Fruit fly (Drosophila melanogaster) whole organism, embryonic: ENCODE results near the gene Srg3.

Experiments used
- CG17359 ChIP-seq: fragments of 200-800 bp; sonication (Bioruptor generic); optimal IDR thresholded peaks from 3 replicates; lab custom pipeline; 2018; ENCODE audit warnings: missing biosample characterization, mild to moderate bottlenecking, missing genetic modification characterization, moderate library complexity
- CG9215 ChIP-seq: fragments of 200-800 bp; sonication (Bioruptor generic); IDR thresholded peaks from 2 replicates; pipeline ENCODE4 v1.3.6; 2022; ENCODE audit warnings: missing biosample characterization, missing genetic modification characterization
- Mrtf ChIP-seq: fragments of 200-800 bp; sonication (Bioruptor generic); IDR thresholded peaks from 3 replicates; pipeline ENCODE4 v1.3.6; 2022; ENCODE audit warnings: missing biosample characterization, missing genetic modification characterization
- crp ChIP-seq, 2 experiments: fragments of 200-800 bp; sonication (Bioruptor generic); optimal IDR thresholded peaks; 2 replicates in 1 of 2; 3 replicates in 1 of 2; lab custom pipeline; 2017; ENCODE audit warnings: missing biosample characterization in 2 of 2, missing genetic modification characterization in 2 of 2, mild to moderate bottlenecking in 1 of 2, moderate library complexity in 1 of 2
- ewg ChIP-seq: fragments of 200-800 bp; sonication (Bioruptor generic); optimal IDR thresholded peaks from 3 replicates; lab custom pipeline; 2017; ENCODE audit warnings: mild to moderate bottlenecking, missing biosample characterization, missing genetic modification reagents, missing genetic modification characterization
- fu2 ChIP-seq: fragments of 200-800 bp; sonication (Bioruptor generic); optimal IDR thresholded peaks from 2 replicates; lab custom pipeline; 2016; ENCODE audit warnings: missing biosample characterization, missing genetic modification characterization
- gsb ChIP-seq: fragments of 200-800 bp; sonication (Bioruptor generic); IDR thresholded peaks from 2 replicates; pipeline ENCODE4 v1.3.6; 2022; ENCODE audit warnings: missing biosample characterization, missing genetic modification characterization
- insv ChIP-seq, 2 experiments: fragments of 200-800 bp; sonication (Bioruptor generic); optimal IDR thresholded peaks; 3 replicates each; lab custom pipeline; 2016 to 2018; ENCODE audit warnings: missing biosample characterization in 2 of 2, missing genetic modification characterization in 2 of 2

DNA sequence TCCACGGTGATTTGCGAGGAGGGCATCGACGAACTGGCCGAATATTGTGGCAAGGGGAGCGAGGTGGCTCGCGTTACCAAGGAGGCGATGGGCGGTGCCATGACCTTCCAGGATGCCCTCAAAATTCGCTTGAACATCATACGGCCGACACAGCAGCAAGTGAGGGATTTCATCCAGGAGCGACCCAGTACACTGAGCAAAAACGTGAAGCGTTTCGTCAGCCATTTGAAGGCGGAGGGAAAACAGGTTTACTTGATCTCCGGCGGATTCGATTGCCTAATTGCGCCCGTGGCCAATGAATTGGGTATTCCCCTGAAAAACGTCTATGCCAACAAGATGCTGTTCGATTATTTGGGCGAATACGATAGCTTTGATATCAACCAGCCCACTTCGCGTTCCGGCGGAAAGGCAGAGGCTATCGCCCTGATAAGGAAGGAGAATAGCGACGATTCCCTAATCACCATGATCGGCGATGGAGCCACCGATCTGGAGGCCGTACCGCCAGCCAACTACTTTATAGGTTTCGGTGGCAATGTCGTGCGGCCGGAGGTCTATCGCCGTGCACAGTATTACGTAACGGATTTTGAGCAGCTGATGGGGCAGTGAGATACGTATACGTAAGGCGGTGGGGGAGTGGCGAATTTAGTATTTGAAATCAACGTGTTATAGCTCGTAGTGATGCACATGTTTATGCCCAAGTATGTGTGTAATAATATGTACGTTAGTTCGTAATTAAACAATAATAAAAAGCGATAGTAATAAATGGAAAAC, 19.1 kb upstream of the Srg3 start:
- no peak for TF ChIP-seq Mrtf (GFP tag; lab: Robert Waterston, UW)
- no peak for TF ChIP-seq gsb
- TF ChIP-seq insv (GFP tag; optimal IDR thresholded peaks at IDR 0.05; lab: Kevin White, UChicago) = no peak
- no peak for TF ChIP-seq fu2 (GFP tag; lab: Kevin White, UChicago)
- peak in 1 of 2 experiments; percentile 53 for TF ChIP-seq crp (GFP tag; optimal IDR thresholded peaks at IDR 0.05; lab: Kevin White, UChicago)
- TF ChIP-seq ewg (GFP tag; lab: Kevin White, UChicago) = no peak
- TF ChIP-seq CG17359 (tag; lab: Kevin White, UChicago) = no peak
- TF ChIP-seq CG9215 = no peak
